Fruit fly (Drosophila melanogaster): ENCODE data around the gene CG5388.

dm6 chr3R:22357942-22358341 is 17.8 kb upstream of the CG5388 start:
- TF ChIP-seq psq (optimal IDR thresholded peaks at IDR 0.05) (no peak), pan (optimal IDR thresholded peaks at IDR 0.05) (no peak), CG8478 (optimal IDR thresholded peaks at IDR 0.05) (no peak), usp (GFP tag; optimal IDR thresholded peaks at IDR 0.05) (no peak), Dll (optimal IDR thresholded peaks at IDR 0.05) (no peak)
